Worm (Caenorhabditis elegans) whole organism, L4 larva: Measurements from ENCODE around the gene F37H8.6.

ENCODE experiments used
- D1046.2 ChIP-seq: fragments of 200-800 bp; sonication (Bioruptor generic); IDR thresholded peaks from 2 replicates; pipeline ENCODE4 v1.3.6; 2022; ENCODE audit warnings: missing genetic modification characterization, missing compliant biosample characterization
- F10B5.3 ChIP-seq: sonication (generic microtip); optimal IDR thresholded peaks from 2 replicates; lab custom pipeline; 2016; ENCODE audit warnings: mild to moderate bottlenecking, missing genetic modification characterization, missing compliant biosample characterization
- F26F4.8 ChIP-seq: fragments of 200-800 bp; sonication (Bioruptor generic); conservative IDR thresholded peaks from 2 replicates; pipeline ENCODE4 v1.3.6; 2022; ENCODE audit warnings: missing genetic modification characterization, missing compliant biosample characterization
- F37D6.2 ChIP-seq: sonication (generic microtip); optimal IDR thresholded peaks from 2 replicates; lab custom pipeline; 2016; ENCODE audit warnings: mild to moderate bottlenecking, missing genetic modification characterization, missing compliant biosample characterization
- T26A8.4 ChIP-seq: fragments of 200-800 bp; sonication (Bioruptor generic); IDR thresholded peaks from 2 replicates; pipeline ENCODE4 v1.3.6; 2022; ENCODE audit warnings: missing genetic modification characterization, missing compliant biosample characterization
- Y5F2A.4 ChIP-seq: fragments of 200-800 bp; sonication (Bioruptor generic); optimal IDR thresholded peaks from 2 replicates; lab custom pipeline; 2018; ENCODE audit warnings: mild to moderate bottlenecking, missing genetic modification characterization, missing compliant biosample characterization
- ZK337.2 ChIP-seq: fragments of 200-800 bp; sonication (Bioruptor generic); IDR thresholded peaks from 2 replicates; pipeline ENCODE4 v1.3.6; 2022; ENCODE audit warnings: missing genetic modification reagents, missing genetic modification characterization, missing compliant biosample characterization
- aly-2 ChIP-seq: sonication (generic microtip); optimal IDR thresholded peaks from 2 replicates; lab custom pipeline; 2018; ENCODE audit warnings: missing biosample characterization, missing genetic modification characterization
- ceh-20 ChIP-seq: fragments of 200-800 bp; sonication (Bioruptor generic); IDR thresholded peaks from 2 replicates; pipeline ENCODE4 v1.3.6; 2022; ENCODE audit warnings: missing genetic modification reagents, missing genetic modification characterization, missing compliant biosample characterization
- ceh-32 ChIP-seq: sonication (generic microtip); optimal IDR thresholded peaks from 2 replicates; lab custom pipeline; 2016; ENCODE audit warnings: mild to moderate bottlenecking, missing genetic modification characterization, missing compliant biosample characterization; ENCODE audit not compliant: poor library complexity
- ctbp-1 ChIP-seq: fragments of 200-800 bp; sonication (Bioruptor generic); IDR thresholded peaks from 2 replicates; pipeline ENCODE4 v1.3.6; 2022; ENCODE audit warnings: missing genetic modification reagents, missing genetic modification characterization, missing compliant biosample characterization
- daf-16 ChIP-seq, 3 experiments: sonication (generic microtip); optimal IDR thresholded peaks; 2 replicates each; lab custom pipeline; 2016 to 2017; ENCODE audit warnings: missing genetic modification characterization in 3 of 3, missing genetic modification reagents in 3 of 3, mild to moderate bottlenecking in 2 of 3, missing compliant biosample characterization in 2 of 3, missing biosample characterization in 1 of 3, moderate library complexity in 1 of 3
- daf-19 ChIP-seq: fragments of 200-800 bp; sonication (Bioruptor generic); conservative IDR thresholded peaks from 2 replicates; pipeline ENCODE4 v1.3.6; 2022; ENCODE audit warnings: missing genetic modification characterization, missing compliant biosample characterization
- duxl-1 ChIP-seq: sonication (generic microtip); optimal IDR thresholded peaks from 2 replicates; lab custom pipeline; 2016; ENCODE audit warnings: mild to moderate bottlenecking, missing genetic modification characterization, moderate library complexity, missing compliant biosample characterization; ENCODE audit not compliant: poor library complexity
- dve-1 ChIP-seq: sonication (generic microtip); optimal IDR thresholded peaks from 2 replicates; lab custom pipeline; 2017; ENCODE audit warnings: antibody characterized with exemption, mild to moderate bottlenecking, missing genetic modification characterization, missing compliant biosample characterization; ENCODE audit not compliant: insufficient read depth
- egl-43 ChIP-seq: fragments of 200-800 bp; sonication (Bioruptor generic); IDR thresholded peaks from 2 replicates; pipeline ENCODE4 v1.3.6; 2022; ENCODE audit warnings: missing genetic modification reagents, missing genetic modification characterization, missing compliant biosample characterization
- fos-1 ChIP-seq: fragments of 150-350 bp; optimal IDR thresholded peaks from 2 replicates; lab custom pipeline; 2014; ENCODE audit warnings: missing biosample characterization, missing genetic modification characterization
- hif-1 ChIP-seq, 2 experiments: sonication (generic microtip); optimal IDR thresholded peaks; 2 replicates each; lab custom pipeline; 2016 to 2017; ENCODE audit warnings: missing compliant biosample characterization in 2 of 2, missing genetic modification characterization in 2 of 2, missing genetic modification reagents in 2 of 2, missing genotype in 2 of 2, mild to moderate bottlenecking in 1 of 2
- hlh-11 ChIP-seq: fragments of 200-800 bp; sonication (Bioruptor generic); optimal IDR thresholded peaks from 2 replicates; lab custom pipeline; 2018; ENCODE audit warnings: mild to moderate bottlenecking, missing genetic modification characterization, missing compliant biosample characterization
- hlh-30 ChIP-seq: sonication (generic microtip); optimal IDR thresholded peaks from 2 replicates; lab custom pipeline; 2017; ENCODE audit warnings: antibody characterized with exemption, mild to moderate bottlenecking, missing genetic modification characterization, missing compliant biosample characterization; ENCODE audit not compliant: insufficient read depth
- lin-13 ChIP-seq: fragments of 150-350 bp; optimal IDR thresholded peaks from 2 replicates; lab custom pipeline; 2014; ENCODE audit warnings: missing biosample characterization, missing genetic modification reagents, missing genetic modification characterization
- lin-15B ChIP-seq: fragments of 150-350 bp; sonication (generic microtip); optimal IDR thresholded peaks from 3 replicates; lab custom pipeline; 2014; ENCODE audit warnings: missing biosample characterization, missing genetic modification characterization
- lin-38 ChIP-seq: fragments of 200-800 bp; sonication (Bioruptor generic); IDR thresholded peaks from 2 replicates; pipeline ENCODE4 v1.3.6; 2022; ENCODE audit warnings: missing genetic modification reagents, missing genetic modification characterization, missing compliant biosample characterization
- lsy-2 ChIP-seq, 2 experiments: fragments of 150-350 bp in 1 of 2; sonication (generic microtip) in 1 of 2; optimal IDR thresholded peaks; 2 replicates each; lab custom pipeline; 2014 to 2017; ENCODE audit warnings: missing biosample characterization in 2 of 2, missing genetic modification characterization in 2 of 2
- madf-5 ChIP-seq, 2 experiments: fragments of 200-800 bp; sonication (Bioruptor generic); IDR thresholded peaks; 2 replicates each; pipeline ENCODE4 v1.3.6; 2022; ENCODE audit warnings: missing compliant biosample characterization in 2 of 2, missing genetic modification characterization in 2 of 2
- mdl-1 ChIP-seq, 2 experiments: fragments of 150-350 bp in 1 of 2; sonication (generic microtip) in 1 of 2; optimal IDR thresholded peaks; 2 replicates each; lab custom pipeline; 2014 to 2017; ENCODE audit warnings: missing biosample characterization in 2 of 2, missing genetic modification characterization in 2 of 2
- mdt-29 ChIP-seq: fragments of 200-800 bp; sonication (Bioruptor generic); IDR thresholded peaks from 2 replicates; pipeline ENCODE4 v1.3.6; 2022; ENCODE audit warnings: missing genetic modification reagents, missing genetic modification characterization, missing compliant biosample characterization
- nhr-102 ChIP-seq: sonication (generic microtip); optimal IDR thresholded peaks from 2 replicates; lab custom pipeline; 2016; ENCODE audit warnings: mild to moderate bottlenecking, missing genetic modification characterization, moderate library complexity, missing compliant biosample characterization
- nhr-111 ChIP-seq: fragments of 200-800 bp; sonication (Bioruptor generic); optimal IDR thresholded peaks from 2 replicates; lab custom pipeline; 2018; ENCODE audit warnings: mild to moderate bottlenecking, missing genetic modification characterization, missing compliant biosample characterization
- nhr-28 ChIP-seq: fragments of 150-350 bp; optimal IDR thresholded peaks from 2 replicates; lab custom pipeline; 2014; ENCODE audit warnings: missing biosample characterization, missing genetic modification characterization
- nhr-77 ChIP-seq: fragments of 150-350 bp; optimal IDR thresholded peaks from 2 replicates; lab custom pipeline; 2014; ENCODE audit warnings: missing biosample characterization, missing genetic modification characterization
- pha-4 ChIP-seq, 2 experiments: fragments of 150-350 bp in 1 of 2; fragments of 200-800 bp in 1 of 2; sonication (Bioruptor generic) in 1 of 2; IDR thresholded peaks in 1 of 2; optimal IDR thresholded peaks in 1 of 2; 2 replicates each; pipeline versions ENCODE4 v1.3.6 to Lab custom; 2014 to 2022; ENCODE audit warnings: missing genetic modification characterization in 2 of 2, missing genetic modification reagents in 2 of 2, missing biosample characterization in 1 of 2, missing compliant biosample characterization in 1 of 2
- php-3 ChIP-seq: fragments of 200-800 bp; sonication (Bioruptor generic); IDR thresholded peaks from 2 replicates; pipeline ENCODE4 v1.3.6; 2022; ENCODE audit warnings: missing genetic modification reagents, missing genetic modification characterization, missing compliant biosample characterization
- rbr-2 ChIP-seq: sonication (generic microtip); optimal IDR thresholded peaks from 2 replicates; lab custom pipeline; 2016; ENCODE audit warnings: missing genotype, missing genetic modification characterization, missing compliant biosample characterization
- sdz-12 ChIP-seq: fragments of 200-800 bp; sonication (Bioruptor generic); optimal IDR thresholded peaks from 2 replicates; lab custom pipeline; 2018; ENCODE audit warnings: mild to moderate bottlenecking, missing genetic modification characterization, missing compliant biosample characterization
- tra-1 ChIP-seq: fragments of 200-800 bp; sonication (Bioruptor generic); IDR thresholded peaks from 2 replicates; pipeline ENCODE4 v1.3.6; 2022; ENCODE audit warnings: missing genetic modification reagents, missing genetic modification characterization, missing compliant biosample characterization
- unc-130 ChIP-seq: sonication (generic microtip); optimal IDR thresholded peaks from 2 replicates; lab custom pipeline; 2016; ENCODE audit warnings: missing genetic modification reagents, missing genetic modification characterization, missing compliant biosample characterization
- unc-62 ChIP-seq, 3 experiments: fragments of 150-350 bp in 1 of 3; sonication (generic microtip); optimal IDR thresholded peaks in 2 of 3; peaks in 1 of 3; 1 replicate in 1 of 3; 2 replicates in 2 of 3; lab custom pipeline; 2014 to 2017; ENCODE audit warnings: missing biosample characterization in 3 of 3, missing genetic modification characterization in 3 of 3, missing genetic modification reagents in 3 of 3, missing genotype in 1 of 3
- zfp-2 ChIP-seq: sonication (generic microtip); optimal IDR thresholded peaks from 2 replicates; lab custom pipeline; 2016; ENCODE audit warnings: mild to moderate bottlenecking, missing genetic modification characterization, missing compliant biosample characterization

The F37H8.6 gene

DNA sequence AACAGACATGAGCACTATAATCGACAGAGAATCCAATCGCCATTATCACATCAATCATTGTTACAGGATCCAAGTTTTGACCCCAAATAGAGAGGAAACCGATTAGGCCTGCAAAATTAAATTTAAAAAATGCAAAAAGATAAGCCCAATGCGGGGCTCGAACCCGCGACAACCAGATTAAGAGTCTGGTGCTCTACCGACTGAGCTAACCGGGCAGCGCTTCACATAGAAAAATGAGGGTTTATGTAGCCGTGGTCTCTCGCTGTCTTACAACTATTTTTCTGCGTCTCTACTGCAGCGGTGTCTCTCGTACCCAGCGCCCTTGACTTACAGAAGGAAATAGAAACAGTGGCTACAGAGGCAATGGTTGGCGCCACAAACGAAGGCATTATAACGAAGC, 19.6 kb downstream of the F37H8.6 start (continued):
- TF ChIP-seq D1046.2 (GFP tag; lab: Robert Waterston, UW) = peak; percentile 83; the same call in 1 of the 2 replicates
- peak in 1 of 2 experiments; percentile 44 for TF ChIP-seq lsy-2 (tag; optimal IDR thresholded peaks at IDR 0.05; lab: Kevin White, UChicago)
- TF ChIP-seq duxl-1 (tag; lab: Kevin White, UChicago) = peak; percentile 40
- peak; percentile 72; the same call in 1 of the 2 replicates for TF ChIP-seq pha-4 (GFP tag; IDR thresholded peaks at IDR 0.05; lab: Robert Waterston, UW)
- TF ChIP-seq pha-4 (tag; optimal IDR thresholded peaks at IDR 0.05; lab: Kevin White, UChicago) = no peak
- peak; percentile 74 for TF ChIP-seq T26A8.4 (GFP tag; lab: Robert Waterston, UW)
- peak in 1 of 2 experiments; percentile 77 for TF ChIP-seq unc-62 (GFP tag; optimal IDR thresholded peaks at IDR 0.05 in 1 of 2; lab: Kevin White, UChicago)
- TF ChIP-seq unc-62 (tag; optimal IDR thresholded peaks at IDR 0.05; lab: Kevin White, UChicago) = no peak
- peak; percentile 4 for TF ChIP-seq Y5F2A.4 (GFP tag; lab: Kevin White, UChicago)
- peak; percentile 77 for TF ChIP-seq daf-19 (GFP tag; lab: Robert Waterston, UW)
- TF ChIP-seq madf-5 (GFP tag; IDR thresholded peaks at IDR 0.05; lab: Robert Waterston, UW) = 0 out of 4 replicates have a peak, but pooled peaks of 1 of the 2 experiments have one; percentile 52
- peak; percentile 51; the same call in 1 of the 2 replicates for TF ChIP-seq ceh-20 (GFP tag; lab: Robert Waterston, UW)
- no peak for TF ChIP-seq lin-15B (tag; lab: Kevin White, UChicago)
- no peak for TF ChIP-seq F37D6.2 (tag; lab: Kevin White, UChicago)
- peak in 1 of 2 experiments; percentile 40 for TF ChIP-seq hif-1 (tag; optimal IDR thresholded peaks at IDR 0.05; lab: Kevin White, UChicago)
- TF ChIP-seq hlh-30 (tag; lab: Kevin White, UChicago) = peak; percentile 29
- TF ChIP-seq aly-2 (tag; lab: Kevin White, UChicago) = no peak
- TF ChIP-seq fos-1 = no peak
- TF ChIP-seq F10B5.3 (tag; lab: Kevin White, UChicago) = no peak
- peak; percentile 56 for TF ChIP-seq rbr-2 (tag; lab: Kevin White, UChicago)
- TF ChIP-seq F26F4.8 = peak; percentile 70; the same call in 1 of the 2 replicates
- TF ChIP-seq tra-1 = peak; percentile 71; the same call in 1 of the 2 replicates
- TF ChIP-seq, all 104 proteins: peak for 51

ce11 chrII:11156160-11156559, 21.1 kb downstream of the F37H8.6 start:
- TF ChIP-seq mdt-29 (GFP tag; lab: Robert Waterston, UW) (no peak), dve-1 (tag; lab: Kevin White, UChicago) (peak; percentile 43), nhr-111 (GFP tag; lab: Kevin White, UChicago) (no peak), hlh-11 (tag; lab: Kevin White, UChicago) (peak; percentile 16), lin-13 (no peak), mdl-1 (tag; optimal IDR thresholded peaks at IDR 0.05; lab: Kevin White, UChicago) (no peak), F10B5.3 (tag; lab: Kevin White, UChicago) (no peak), F37D6.2 (tag; lab: Kevin White, UChicago) (no peak), nhr-77 (tag; lab: Kevin White, UChicago) (peak; percentile 50), nhr-28 (tag; lab: Kevin White, UChicago) (peak; percentile 53), ceh-32 (no peak), nhr-102 (tag; lab: Kevin White, UChicago) (no peak), hif-1 (tag; optimal IDR thresholded peaks at IDR 0.05; lab: Kevin White, UChicago) (no peak), zfp-2 (tag; lab: Kevin White, UChicago) (no peak), egl-43 (GFP tag; lab: Robert Waterston, UW) (no peak), php-3 (no peak), hlh-30 (tag; lab: Kevin White, UChicago) (peak; percentile 3), sdz-12 (GFP tag; lab: Kevin White, UChicago) (no peak), daf-16 (GFP tag; optimal IDR thresholded peaks at IDR 0.05; lab: Kevin White, UChicago) (no peak), daf-16 (tag; optimal IDR thresholded peaks at IDR 0.05; lab: Kevin White, UChicago) (peak; percentile 90), ZK337.2 (GFP tag; lab: Robert Waterston, UW) (no peak), lin-15B (tag; lab: Kevin White, UChicago) (no peak), rbr-2 (tag; lab: Kevin White, UChicago) (no peak), lin-38 (GFP tag; lab: Robert Waterston, UW) (no peak), ctbp-1 (no peak), unc-130 (GFP tag; lab: Kevin White, UChicago) (no peak)
